Worm (Caenorhabditis elegans) whole organism, late embryonic: ENCODE results near the gene lury-1.

ENCODE experiments used
- C38D4.7 ChIP-seq: fragments of 200-800 bp; sonication (Bioruptor generic); optimal IDR thresholded peaks from 2 replicates; lab custom pipeline; 2018; ENCODE audit warnings: mild to moderate bottlenecking, missing genetic modification characterization, moderate library complexity, missing compliant biosample characterization
- ama-1 ChIP-seq: fragments of 150-350 bp; optimal IDR thresholded peaks from 2 replicates; lab custom pipeline; 2014
- ceh-30 ChIP-seq: fragments of 150-350 bp; optimal IDR thresholded peaks from 2 replicates; lab custom pipeline; 2014; ENCODE audit warnings: missing biosample characterization, missing genetic modification characterization
- dve-1 ChIP-seq: sonication (generic microtip); optimal IDR thresholded peaks from 2 replicates; lab custom pipeline; 2017; ENCODE audit warnings: antibody characterized with exemption, mild to moderate bottlenecking, missing genetic modification characterization, missing compliant biosample characterization
- elt-2 ChIP-seq: sonication (generic microtip); optimal IDR thresholded peaks from 2 replicates; lab custom pipeline; 2016; ENCODE audit warnings: missing genetic modification reagents, missing genetic modification characterization, missing compliant biosample characterization
- fax-1 ChIP-seq: sonication (generic microtip); optimal IDR thresholded peaks from 2 replicates; lab custom pipeline; 2016; ENCODE audit warnings: missing genotype, missing genetic modification characterization, missing compliant biosample characterization
- lin-11 ChIP-seq: fragments of 200-800 bp; sonication (Bioruptor generic); optimal IDR thresholded peaks from 2 replicates; lab custom pipeline; 2018; ENCODE audit warnings: mild to moderate bottlenecking, missing genetic modification characterization, missing compliant biosample characterization
- nhr-11 ChIP-seq: fragments of 150-350 bp; optimal IDR thresholded peaks from 2 replicates; lab custom pipeline; 2014; ENCODE audit warnings: missing biosample characterization, missing genetic modification characterization
- nhr-232 ChIP-seq: sonication (generic microtip); optimal IDR thresholded peaks from 2 replicates; lab custom pipeline; 2016; ENCODE audit warnings: missing genetic modification characterization, missing compliant biosample characterization
- pros-1 ChIP-seq: fragments of 150-350 bp; optimal IDR thresholded peaks from 2 replicates; lab custom pipeline; 2014; ENCODE audit warnings: missing biosample characterization, missing genetic modification reagents, missing genetic modification characterization
- unc-86 ChIP-seq: sonication (generic microtip); optimal IDR thresholded peaks from 2 replicates; lab custom pipeline; 2016; ENCODE audit warnings: missing genetic modification characterization, missing compliant biosample characterization

- TF ChIP-seq lin-11 (tag; lab: Kevin White, UChicago) (no peak), C38D4.7 (GFP tag; lab: Kevin White, UChicago) (no peak), elt-2 (no peak), nhr-11 (tag; lab: Kevin White, UChicago) (no peak), fax-1 (tag; lab: Kevin White, UChicago) (no peak), unc-86 (tag; lab: Kevin White, UChicago) (no peak), dve-1 (tag; lab: Kevin White, UChicago) (no peak), nhr-232 (tag; lab: Kevin White, UChicago) (no peak), pros-1 (tag; lab: Kevin White, UChicago) (no peak), ceh-30 (tag; lab: Kevin White, UChicago) (no peak), ama-1 (lab: Kevin White, UChicago) (no peak)
Measured at ce11 chrIII:12221452-12221851, 35.2 kb downstream of the lury-1 start.
